Worm (Caenorhabditis elegans) whole organism, young adult: ENCODE measurements around the gene brd-1.

Experiments used
- B0019.2 ChIP-seq: fragments of 200-800 bp; sonication (Bioruptor generic); conservative IDR thresholded peaks from 2 replicates; pipeline ENCODE4 v1.3.6; 2022; ENCODE audit warnings: missing genetic modification reagents, missing genetic modification characterization, missing compliant biosample characterization
- B0261.1 ChIP-seq: sonication (generic microtip); optimal IDR thresholded peaks from 2 replicates; lab custom pipeline; 2016; ENCODE audit warnings: mild to moderate bottlenecking, missing genetic modification characterization, moderate library complexity, missing compliant biosample characterization
- C17E4.6 ChIP-seq: fragments of 200-800 bp; sonication (Bioruptor generic); IDR thresholded peaks from 2 replicates; pipeline ENCODE4 v1.3.6; 2022; ENCODE audit warnings: missing genetic modification reagents, missing genetic modification characterization, missing compliant biosample characterization
- D2030.7 ChIP-seq: fragments of 200-800 bp; sonication (Bioruptor generic); IDR thresholded peaks from 2 replicates; pipeline ENCODE4 v1.3.6; 2022; ENCODE audit warnings: missing genetic modification reagents, missing genetic modification characterization, missing compliant biosample characterization
- F52B5.7 ChIP-seq: sonication (generic microtip); optimal IDR thresholded peaks from 2 replicates; lab custom pipeline; 2016; ENCODE audit warnings: mild to moderate bottlenecking, missing genetic modification characterization, missing compliant biosample characterization
- F55B11.4 ChIP-seq: sonication (generic microtip); optimal IDR thresholded peaks from 2 replicates; lab custom pipeline; 2016; ENCODE audit warnings: missing compliant biosample characterization, missing genetic modification characterization, borderline replicate concordance; ENCODE audit not compliant: insufficient read depth
- K11D2.4 ChIP-seq: fragments of 200-800 bp; sonication (Bioruptor generic); IDR thresholded peaks from 2 replicates; pipeline ENCODE4 v1.3.6; 2022; ENCODE audit warnings: missing genetic modification reagents, missing genetic modification characterization, missing compliant biosample characterization
- Y95B8A.8 ChIP-seq: fragments of 200-800 bp; sonication (Bioruptor generic); IDR thresholded peaks from 2 replicates; pipeline ENCODE4 v1.3.6; 2022; ENCODE audit warnings: missing genetic modification reagents, missing genetic modification characterization, missing compliant biosample characterization
- ama-1 ChIP-seq, 3 experiments: fragments of 150-350 bp in 1 of 3; sonication (generic microtip) in 2 of 3; optimal IDR thresholded peaks; 2 replicates each; lab custom pipeline; 2014 to 2018; ENCODE audit warnings: missing biosample characterization in 2 of 3, missing genetic modification characterization in 2 of 3, missing genetic modification reagents in 2 of 3
- aptf-3 ChIP-seq: fragments of 200-800 bp; sonication (Bioruptor generic); IDR thresholded peaks from 2 replicates; pipeline ENCODE4 v1.3.6; 2022; ENCODE audit warnings: missing genetic modification characterization, missing compliant biosample characterization
- atf-7 ChIP-seq: sonication (generic microtip); optimal IDR thresholded peaks from 2 replicates; lab custom pipeline; 2017; ENCODE audit warnings: mild to moderate bottlenecking, missing genetic modification characterization, missing compliant biosample characterization
- athp-1 ChIP-seq: sonication (generic microtip); optimal IDR thresholded peaks from 2 replicates; lab custom pipeline; 2017; ENCODE audit warnings: mild to moderate bottlenecking, missing genetic modification characterization, missing compliant biosample characterization
- attf-5 ChIP-seq: fragments of 200-800 bp; sonication (Bioruptor generic); optimal IDR thresholded peaks from 2 replicates; lab custom pipeline; 2018; ENCODE audit warnings: mild to moderate bottlenecking, missing genetic modification characterization, missing compliant biosample characterization
- bed-1 ChIP-seq: fragments of 200-800 bp; sonication (Bioruptor generic); IDR thresholded peaks from 2 replicates; pipeline ENCODE4 v1.3.6; 2022; ENCODE audit warnings: missing genetic modification reagents, missing genetic modification characterization, missing compliant biosample characterization
- bed-2 ChIP-seq: fragments of 200-800 bp; sonication (Bioruptor generic); IDR thresholded peaks from 2 replicates; pipeline ENCODE4 v1.3.6; 2022; ENCODE audit warnings: missing genetic modification reagents, missing genetic modification characterization, missing compliant biosample characterization
- cebp-1 ChIP-seq, 2 experiments: fragments of 200-800 bp in 1 of 2; sonication (Bioruptor generic) in 1 of 2; sonication (generic microtip) in 1 of 2; IDR thresholded peaks in 1 of 2; optimal IDR thresholded peaks in 1 of 2; 2 replicates each; pipeline versions ENCODE4 v1.3.6 to Lab custom; 2017 to 2022; ENCODE audit warnings: missing compliant biosample characterization in 2 of 2, missing genetic modification characterization in 2 of 2, mild to moderate bottlenecking in 1 of 2, missing genetic modification reagents in 1 of 2, moderate library complexity in 1 of 2
- cebp-2 ChIP-seq: fragments of 200-800 bp; sonication (Bioruptor generic); IDR thresholded peaks from 2 replicates; pipeline ENCODE4 v1.3.6; 2022; ENCODE audit warnings: missing genetic modification characterization, missing compliant biosample characterization
- egl-44 ChIP-seq: fragments of 200-800 bp; sonication (Bioruptor generic); IDR thresholded peaks from 2 replicates; pipeline ENCODE4 v1.3.6; 2022; ENCODE audit warnings: missing genetic modification reagents, missing genetic modification characterization, missing compliant biosample characterization
- him-1 ChIP-seq: sonication (generic microtip); optimal IDR thresholded peaks from 2 replicates; lab custom pipeline; 2016; ENCODE audit warnings: missing genotype, missing genetic modification reagents, missing genetic modification characterization, missing compliant biosample characterization
- hlh-12 ChIP-seq: sonication (generic microtip); optimal IDR thresholded peaks from 2 replicates; lab custom pipeline; 2016; ENCODE audit warnings: missing genetic modification characterization, missing compliant biosample characterization
- hlh-26 ChIP-seq: fragments of 200-800 bp; sonication (Bioruptor generic); conservative IDR thresholded peaks from 2 replicates; pipeline ENCODE4 v1.3.6; 2022; ENCODE audit warnings: missing genetic modification reagents, missing genetic modification characterization, missing compliant biosample characterization
- hmg-1.2 ChIP-seq: fragments of 200-800 bp; sonication (Bioruptor generic); IDR thresholded peaks from 2 replicates; pipeline ENCODE4 v1.3.6; 2022; ENCODE audit warnings: missing genetic modification reagents, missing genetic modification characterization, missing compliant biosample characterization
- lag-1 ChIP-seq: fragments of 200-800 bp; sonication (Bioruptor generic); IDR thresholded peaks from 2 replicates; pipeline ENCODE4 v1.3.6; 2022; ENCODE audit warnings: missing genetic modification reagents, missing genetic modification characterization, missing compliant biosample characterization
- lin-35 ChIP-seq, 3 experiments: fragments of 150-350 bp in 2 of 3; sonication (generic microtip) in 1 of 3; optimal IDR thresholded peaks; 2 replicates each; lab custom pipeline; 2014 to 2018; ENCODE audit warnings: missing biosample characterization in 3 of 3, missing genetic modification characterization in 3 of 3, missing genetic modification reagents in 3 of 3
- lin-40 ChIP-seq: sonication (generic microtip); optimal IDR thresholded peaks from 2 replicates; lab custom pipeline; 2016; ENCODE audit warnings: missing genetic modification characterization, mild to moderate bottlenecking, missing compliant biosample characterization, missing genotype, missing genetic modification reagents
- lsy-27 ChIP-seq: sonication (generic microtip); optimal IDR thresholded peaks from 2 replicates; lab custom pipeline; 2017; ENCODE audit warnings: missing genetic modification characterization, mild to moderate bottlenecking, missing compliant biosample characterization, antibody characterized with exemption, missing genotype, borderline replicate concordance; ENCODE audit not compliant: insufficient read depth
- mel-28 ChIP-seq: sonication (generic microtip); optimal IDR thresholded peaks from 2 replicates; lab custom pipeline; 2016; ENCODE audit warnings: borderline replicate concordance, mild to moderate bottlenecking, missing genetic modification characterization, missing compliant biosample characterization
- nhr-120 ChIP-seq: fragments of 200-800 bp; sonication (Bioruptor generic); IDR thresholded peaks from 2 replicates; pipeline ENCODE4 v1.3.6; 2022; ENCODE audit warnings: missing genetic modification characterization, missing compliant biosample characterization
- nhr-179 ChIP-seq: sonication (generic microtip); optimal IDR thresholded peaks from 2 replicates; lab custom pipeline; 2016; ENCODE audit warnings: mild to moderate bottlenecking, missing genetic modification characterization, missing compliant biosample characterization
- nhr-80 ChIP-seq: sonication (generic microtip); optimal IDR thresholded peaks from 2 replicates; lab custom pipeline; 2016; ENCODE audit warnings: missing genetic modification characterization, missing compliant biosample characterization
- pha-4 ChIP-seq: fragments of 150-350 bp; sonication (generic microtip); optimal IDR thresholded peaks from 2 replicates; lab custom pipeline; 2014; ENCODE audit warnings: missing biosample characterization, missing genetic modification reagents, missing genetic modification characterization
- rcor-1 ChIP-seq: fragments of 200-800 bp; sonication (Bioruptor generic); IDR thresholded peaks from 2 replicates; pipeline ENCODE4 v1.3.6; 2022; ENCODE audit warnings: missing genetic modification reagents, missing genetic modification characterization, missing compliant biosample characterization
- sea-2 ChIP-seq: fragments of 200-800 bp; sonication (Bioruptor generic); IDR thresholded peaks from 2 replicates; pipeline ENCODE4 v1.3.6; 2022; ENCODE audit warnings: missing genetic modification characterization, missing compliant biosample characterization
- snpc-4 ChIP-seq, 5 experiments: fragments of 150-350 bp in 1 of 5; sonication (generic microtip) in 4 of 5; optimal IDR thresholded peaks; 2 replicates each; lab custom pipeline; 2014 to 2018; ENCODE audit warnings: missing genetic modification characterization in 5 of 5, missing biosample characterization in 3 of 5, antibody characterized with exemption in 2 of 5, mild to moderate bottlenecking in 2 of 5, missing compliant biosample characterization in 2 of 5, missing genotype in 2 of 5, moderate library complexity in 2 of 5, missing genetic modification reagents in 1 of 5
- sptf-2 ChIP-seq: fragments of 200-800 bp; sonication (Bioruptor generic); optimal IDR thresholded peaks from 2 replicates; lab custom pipeline; 2018; ENCODE audit warnings: mild to moderate bottlenecking, missing genetic modification characterization, missing compliant biosample characterization
- ztf-18 ChIP-seq: sonication (generic microtip); optimal IDR thresholded peaks from 2 replicates; lab custom pipeline; 2016; ENCODE audit warnings: missing genotype, mild to moderate bottlenecking, missing genetic modification characterization, missing compliant biosample characterization
- ztf-22 ChIP-seq: fragments of 200-800 bp; sonication (Bioruptor generic); optimal IDR thresholded peaks from 2 replicates; lab custom pipeline; 2018; ENCODE audit warnings: mild to moderate bottlenecking, missing genetic modification characterization, moderate library complexity, missing compliant biosample characterization
- ztf-25 ChIP-seq: fragments of 200-800 bp; sonication (Bioruptor generic); IDR thresholded peaks from 2 replicates; pipeline ENCODE4 v1.3.6; 2022; ENCODE audit warnings: missing genetic modification reagents, missing genetic modification characterization, missing compliant biosample characterization

Gene brd-1

ce11 chrIII:6863901-6864300 lies 25.4 kb downstream of the brd-1 start, which contains the start of gene sma-3:
TSS of gene sma-3 (minus strand) at chrIII:6863968.
- peak; percentile 72 for TF ChIP-seq nhr-80 (tag; lab: Kevin White, UChicago)
- no peak for TF ChIP-seq mel-28 (tag; lab: Kevin White, UChicago)

DNA sequence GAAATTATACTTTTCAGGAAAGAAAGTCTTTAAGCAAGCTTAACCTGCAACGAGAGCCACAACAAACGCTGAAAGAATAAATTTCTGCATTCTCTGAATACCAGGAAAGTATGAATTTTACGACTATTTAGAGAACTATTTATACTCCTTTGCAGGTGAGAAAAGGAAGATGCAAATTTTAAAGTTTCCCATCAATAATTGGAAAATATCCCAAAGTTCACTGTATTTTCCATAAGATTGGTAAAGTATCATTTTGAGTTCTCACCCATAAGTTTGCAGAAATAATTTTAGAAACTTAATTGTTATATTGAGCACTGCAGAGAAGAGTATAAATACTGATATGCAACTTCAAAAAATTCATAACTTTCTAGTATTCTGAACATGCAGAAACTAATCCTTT lies 29.8 kb downstream of the brd-1 start, which contains the start of gene clec-158:
clec-158 (minus strand) TSS at position 101 of the 400 bp plus-strand sequence.
- no peak for TF ChIP-seq ztf-22 (GFP tag; lab: Kevin White, UChicago)
- TF ChIP-seq bed-2: no peak
- TF ChIP-seq C17E4.6 (GFP tag; lab: Robert Waterston, UW): no peak
- no peak for TF ChIP-seq bed-1
- TF ChIP-seq rcor-1 (GFP tag; lab: Robert Waterston, UW): no peak
- no peak for TF ChIP-seq hlh-26 (GFP tag; lab: Robert Waterston, UW)
- no peak for TF ChIP-seq snpc-4 (GFP tag; optimal IDR thresholded peaks at IDR 0.05; lab: Kevin White, UChicago)
- TF ChIP-seq snpc-4 (tag; optimal IDR thresholded peaks at IDR 0.05; lab: Kevin White, UChicago): no peak
- no peak for TF ChIP-seq B0261.1 (tag; lab: Kevin White, UChicago)
- no peak for TF ChIP-seq egl-44 (GFP tag; lab: Robert Waterston, UW)
- no peak for TF ChIP-seq ztf-25 (GFP tag; lab: Robert Waterston, UW)
- no peak for TF ChIP-seq ztf-18 (tag; lab: Kevin White, UChicago)
- TF ChIP-seq nhr-120 (GFP tag; lab: Robert Waterston, UW): no peak
- TF ChIP-seq sea-2 (GFP tag; lab: Robert Waterston, UW): no peak
- TF ChIP-seq D2030.7 (GFP tag; lab: Robert Waterston, UW): no peak
- no peak for TF ChIP-seq attf-5 (GFP tag; lab: Kevin White, UChicago)
- no peak for TF ChIP-seq lag-1
- no peak for TF ChIP-seq atf-7 (tag; lab: Kevin White, UChicago)
- TF ChIP-seq aptf-3 (GFP tag; lab: Robert Waterston, UW): no peak

DNA sequence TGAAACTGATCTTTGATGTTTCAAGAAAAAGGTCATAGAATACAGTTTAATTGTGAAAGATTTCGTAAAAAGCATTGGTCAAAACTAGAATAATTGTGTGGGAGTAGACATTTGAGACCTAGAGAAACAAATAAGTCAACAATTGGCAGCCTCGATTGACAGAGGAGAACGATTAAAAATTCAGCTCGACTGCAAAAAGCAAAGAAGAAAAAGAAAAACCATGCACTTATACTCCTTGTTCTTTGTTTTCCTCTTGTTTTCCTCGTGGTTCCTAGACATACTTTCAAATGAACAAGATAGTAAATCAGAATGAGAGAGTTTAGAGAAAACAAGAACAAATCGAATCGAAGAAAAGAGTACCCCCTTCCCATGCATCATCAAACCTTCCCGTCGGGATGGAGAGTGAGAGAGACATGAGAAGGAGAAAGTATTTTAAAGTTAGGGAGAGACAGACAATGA lies 31.9 kb downstream of the brd-1 start:
- no peak for TF ChIP-seq ama-1 (optimal IDR thresholded peaks at IDR 0.05; lab: Kevin White, UChicago)
- TF ChIP-seq ama-1 (GFP tag; optimal IDR thresholded peaks at IDR 0.05; lab: Kevin White, UChicago): no peak
- peak; percentile 21 for TF ChIP-seq atf-7 (tag; lab: Kevin White, UChicago)
- TF ChIP-seq pha-4 (tag; lab: Kevin White, UChicago): peak; percentile 86
- TF ChIP-seq F55B11.4 (tag; lab: Kevin White, UChicago): no peak
- TF ChIP-seq B0019.2: no peak
- peak; percentile 53; the same call in 1 of the 2 replicates for TF ChIP-seq cebp-1 (GFP tag; IDR thresholded peaks at IDR 0.05; lab: Robert Waterston, UW)
- TF ChIP-seq cebp-1 (tag; optimal IDR thresholded peaks at IDR 0.05; lab: Kevin White, UChicago): peak; percentile 80
- peak; percentile 94 for TF ChIP-seq nhr-80 (tag; lab: Kevin White, UChicago)
- no peak for TF ChIP-seq F52B5.7 (tag; lab: Kevin White, UChicago)
- TF ChIP-seq lin-40 (tag; lab: Kevin White, UChicago): peak; percentile 25
- peak; percentile 64 for TF ChIP-seq attf-5 (GFP tag; lab: Kevin White, UChicago)
- TF ChIP-seq hmg-1.2 (GFP tag; lab: Robert Waterston, UW): peak; percentile 14; the same call in 1 of the 2 replicates
- TF ChIP-seq egl-44 (GFP tag; lab: Robert Waterston, UW): no peak

DNA sequence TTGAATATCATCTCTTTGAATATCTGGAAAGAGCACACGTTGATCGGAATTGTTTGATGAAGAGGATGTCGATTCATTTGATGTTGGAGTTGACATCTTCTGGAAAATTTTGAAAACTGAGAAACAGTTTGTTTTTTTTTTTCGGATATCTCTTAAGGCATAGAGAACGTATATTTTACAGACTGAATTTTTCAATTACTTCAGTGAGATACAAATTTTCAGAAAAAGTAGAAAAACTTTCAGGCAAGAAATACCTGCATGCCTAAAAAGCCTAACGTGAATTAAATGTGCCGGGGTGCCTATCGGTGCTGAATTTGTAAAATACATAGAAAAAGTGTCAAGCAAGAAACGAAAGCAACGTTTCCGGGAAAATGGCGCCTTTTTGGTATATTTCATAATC lies 32.6 kb downstream of the brd-1 start, which contains the start of gene zak-1:
zak-1 (minus strand) TSS at position 101 of the 400 bp plus-strand sequence.
- TF ChIP-seq lin-35 (GFP tag; optimal IDR thresholded peaks at IDR 0.05; lab: Kevin White, UChicago) (no peak), lsy-27 (tag; lab: Kevin White, UChicago) (no peak), nhr-80 (tag; lab: Kevin White, UChicago) (no peak), sptf-2 (GFP tag; lab: Kevin White, UChicago) (no peak), lag-1 (no peak), hlh-12 (no peak), bed-1 (no peak), athp-1 (no peak), nhr-179 (tag; lab: Kevin White, UChicago) (no peak), him-1 (tag; lab: Kevin White, UChicago) (no peak), Y95B8A.8 (GFP tag; lab: Robert Waterston, UW) (no peak), D2030.7 (GFP tag; lab: Robert Waterston, UW) (no peak), K11D2.4 (GFP tag; lab: Robert Waterston, UW) (no peak), cebp-2 (GFP tag; lab: Robert Waterston, UW) (no peak), C17E4.6 (GFP tag; lab: Robert Waterston, UW) (no peak), ztf-18 (tag; lab: Kevin White, UChicago) (no peak), bed-2 (no peak)
- TF ChIP-seq, all 124 proteins: peak for 0
